Worm (Caenorhabditis elegans): ENCODE results near the gene cutl-9.

Gene cutl-9

ce11 chrII:10607238-10607961, 14.7 kb upstream of the cutl-9 start, which contains the start of gene ccm-3:
ccm-3 (minus strand) TSS chrII:10607275.
- no peak for TF ChIP-seq unc-62 (GFP tag; optimal IDR thresholded peaks at IDR 0.05)

DNA sequence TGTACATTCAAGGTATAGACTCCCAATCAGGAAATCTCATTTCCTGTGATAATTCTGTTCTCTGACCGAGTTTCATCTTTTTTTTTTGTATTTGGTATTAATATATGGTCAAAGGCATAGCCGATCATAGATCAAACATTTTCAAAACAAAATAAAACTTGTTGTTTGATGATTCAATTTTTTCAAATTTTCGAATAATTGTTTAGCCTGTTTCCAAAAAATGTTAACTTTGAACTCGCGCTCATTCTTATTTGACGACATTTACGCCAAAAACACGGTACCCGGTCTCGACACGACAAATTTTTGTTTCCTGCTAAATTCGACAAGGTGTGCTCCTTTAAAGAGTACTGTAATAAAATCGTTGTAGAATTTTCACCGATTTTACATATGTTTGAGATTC, 13.2 kb upstream of the cutl-9 start:
- no peak for TF ChIP-seq unc-62 (GFP tag; optimal IDR thresholded peaks at IDR 0.05)

- TF ChIP-seq unc-62 (GFP tag; optimal IDR thresholded peaks at IDR 0.05), result no peak
Observed at ce11 chrII:10612743-10613142, 9.3 kb upstream of the cutl-9 start, which contains the start of gene C14A4.12. C14A4.12 (plus strand) TSS chrII:10613043.

ce11 chrII:10618157-10618556, 3.9 kb upstream of the cutl-9 start, which contains the start of gene C14A4.13:
C14A4.13 (plus strand) TSS chrII:10618457.
- no peak for TF ChIP-seq unc-62 (GFP tag; optimal IDR thresholded peaks at IDR 0.05)

- TF ChIP-seq unc-62 (GFP tag; optimal IDR thresholded peaks at IDR 0.05), result no peak
Observed at ce11 chrII:10627086-10627485, 5.0 kb downstream of the cutl-9 start.

DNA sequence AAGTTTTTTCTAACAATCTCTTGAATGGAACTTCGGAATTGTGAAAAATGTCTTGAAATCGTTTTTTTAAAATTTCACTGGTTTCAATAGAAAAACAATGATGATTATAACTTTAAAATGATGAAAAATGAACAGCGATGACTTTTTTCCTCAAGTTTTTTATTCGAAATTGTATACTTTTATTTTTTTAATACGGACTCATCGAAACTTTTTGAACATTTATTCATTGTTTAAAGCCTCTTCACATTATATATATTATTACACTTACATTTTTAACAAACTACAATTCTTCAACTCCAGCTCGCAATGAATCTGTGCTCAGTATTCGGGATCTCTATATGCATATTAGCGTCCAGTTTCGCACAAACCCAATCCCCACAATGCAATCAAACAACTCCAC, 5.9 kb downstream of the cutl-9 start, which contains the start of gene M28.8:
Gene M28.8 (plus strand): TSS at position 301 of the 400 bp plus-strand sequence.
- no peak for TF ChIP-seq unc-62 (GFP tag; optimal IDR thresholded peaks at IDR 0.05)

DNA sequence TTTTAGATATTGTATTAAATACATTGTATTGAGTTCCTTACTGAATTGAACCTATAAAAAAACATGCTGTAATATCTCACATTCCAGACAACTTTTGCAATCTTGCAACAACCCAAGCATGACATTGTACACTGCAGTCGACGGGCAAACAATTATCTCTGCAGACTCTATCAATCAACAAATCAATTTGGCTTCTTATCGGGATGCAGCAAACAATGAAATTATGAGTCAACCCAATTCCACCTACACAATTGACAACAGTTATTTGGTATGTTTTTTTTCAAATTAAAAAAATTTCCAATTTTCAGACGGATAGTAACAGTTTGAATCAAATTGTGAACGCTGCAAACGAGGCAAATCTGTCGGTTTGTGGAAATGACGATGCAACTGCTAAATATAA, 8.9 kb downstream of the cutl-9 start:
- TF ChIP-seq unc-62 (GFP tag; optimal IDR thresholded peaks at IDR 0.05), result no peak

- no peak for TF ChIP-seq unc-62 (GFP tag; optimal IDR thresholded peaks at IDR 0.05)
Observed at ce11 chrII:10639110-10639509, 17.0 kb downstream of the cutl-9 start, which contains the start of gene M28.9. M28.9 (plus strand) TSS chrII:10639410.

DNA sequence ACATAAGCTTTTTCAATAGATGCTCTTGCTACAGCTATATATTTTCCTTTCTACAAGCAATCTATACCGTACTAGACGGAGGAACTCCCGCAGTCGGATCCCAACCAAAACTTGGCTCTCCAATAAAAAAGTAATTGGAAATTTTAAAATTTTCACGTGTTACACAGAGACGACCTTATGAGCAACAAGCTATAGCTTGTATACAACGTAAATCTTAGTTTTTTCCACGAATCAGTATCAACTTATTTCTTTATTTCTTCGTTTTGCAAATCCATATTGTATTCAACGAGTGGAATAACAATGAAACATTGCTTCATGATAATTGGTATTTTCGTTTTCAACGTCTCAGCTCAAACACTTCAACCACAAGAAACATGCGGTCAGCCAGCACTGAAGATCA, 21.3 kb downstream of the cutl-9 start, which contains the start of gene M28.4:
Gene M28.4 (plus strand): TSS at position 301 of the 400 bp plus-strand sequence.
- TF ChIP-seq unc-62 (GFP tag; optimal IDR thresholded peaks at IDR 0.05), result no peak

ce11 chrII:10646901-10647566, 25.0 kb downstream of the cutl-9 start, which contains the start of gene M28.10:
M28.10 (plus strand) TSS chrII:10647516.
- no peak for TF ChIP-seq unc-62 (GFP tag; optimal IDR thresholded peaks at IDR 0.05)

ce11 chrII:10652112-10652511, 30.0 kb downstream of the cutl-9 start, which contains the start of gene nphp-1:
nphp-1 (minus strand) TSS chrII:10652256.
- no peak for TF ChIP-seq unc-62 (GFP tag; optimal IDR thresholded peaks at IDR 0.05)

DNA sequence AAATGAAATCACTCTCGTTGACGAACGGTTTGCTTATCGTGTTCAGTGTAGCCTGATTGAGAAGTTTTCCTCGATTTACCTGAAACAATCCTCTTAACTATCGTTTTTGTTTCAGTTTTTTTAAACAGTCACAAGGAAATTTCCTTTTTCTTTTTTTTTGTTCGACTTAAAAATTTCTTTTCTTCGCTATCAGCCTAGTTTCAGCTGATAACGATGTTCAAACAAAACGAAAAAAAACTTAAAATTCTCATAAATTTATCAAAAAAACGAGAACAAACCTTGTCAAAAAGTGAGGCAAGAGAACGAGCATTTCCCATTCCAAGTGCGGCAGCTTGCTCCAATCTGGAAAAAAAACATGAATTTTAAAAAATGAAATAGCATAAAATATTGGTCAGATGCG, 31.5 kb downstream of the cutl-9 start:
- no peak for TF ChIP-seq unc-62 (GFP tag; optimal IDR thresholded peaks at IDR 0.05)

ce11 chrII:10654435-10654834, 32.4 kb downstream of the cutl-9 start:
- TF ChIP-seq unc-62 (GFP tag; optimal IDR thresholded peaks at IDR 0.05), result no peak

ce11 chrII:10656395-10656794, 34.3 kb downstream of the cutl-9 start:
- no peak for TF ChIP-seq unc-62 (GFP tag; optimal IDR thresholded peaks at IDR 0.05)

- no peak for TF ChIP-seq unc-62 (GFP tag; optimal IDR thresholded peaks at IDR 0.05)
Observed at ce11 chrII:10657632-10658108, 35.6 kb downstream of the cutl-9 start, which contains the start of gene lact-3. lact-3 (minus strand) TSS chrII:10657682.

- no peak for TF ChIP-seq unc-62 (GFP tag; optimal IDR thresholded peaks at IDR 0.05)
Observed at ce11 chrII:10658576-10659256, 36.7 kb downstream of the cutl-9 start, which contains the start of the genes snu-13 and rsp-7. snu-13 (minus strand) TSS chrII:10658626. rsp-7 (plus strand) TSS chrII:10659206.
